Worm (Caenorhabditis elegans): ENCODE measurements around the gene acp-6.

ce11 chrIV:6457472-6457871 is 31.5 kb upstream of the acp-6 start, which contains the start of gene lgc-10:
- TF ChIP-seq ama-1 (optimal IDR thresholded peaks at IDR 0.05) (no peak), flt-1 (GFP tag; IDR thresholded peaks at IDR 0.05) (no peak), hmg-4 (GFP tag; optimal IDR thresholded peaks at IDR 0.05) (no peak), tbx-11 (GFP tag; IDR thresholded peaks at IDR 0.05) (no peak), sea-1 (GFP tag; conservative IDR thresholded peaks at IDR 0.05) (no peak)
